Worm (Caenorhabditis elegans) whole organism, L3 larva: ENCODE results near the gene sre-44.

Experiments used
- ama-1 ChIP-seq: fragments of 150-350 bp; optimal IDR thresholded peaks from 2 replicates; lab custom pipeline; 2018
- egl-27 ChIP-seq: sonication (generic microtip); optimal IDR thresholded peaks from 4 replicates; lab custom pipeline; 2017; ENCODE audit warnings: missing biosample characterization, missing genetic modification reagents, missing genetic modification characterization
- elt-1 ChIP-seq: fragments of 150-350 bp; optimal IDR thresholded peaks from 2 replicates; lab custom pipeline; 2014; ENCODE audit warnings: missing biosample characterization, missing genetic modification characterization
- elt-2 ChIP-seq: sonication (generic microtip); optimal IDR thresholded peaks from 2 replicates; lab custom pipeline; 2016; ENCODE audit warnings: missing genetic modification reagents, mild to moderate bottlenecking, missing genetic modification characterization, missing compliant biosample characterization
- lin-39 ChIP-seq: fragments of 150-350 bp; optimal IDR thresholded peaks from 2 replicates; lab custom pipeline; 2018; ENCODE audit warnings: missing biosample characterization, missing genetic modification reagents, missing genetic modification characterization
- nhr-11 ChIP-seq: fragments of 150-350 bp; optimal IDR thresholded peaks from 2 replicates; lab custom pipeline; 2014; ENCODE audit warnings: missing biosample characterization, missing genetic modification characterization
- nhr-237 ChIP-seq: fragments of 150-350 bp; optimal IDR thresholded peaks from 2 replicates; lab custom pipeline; 2014; ENCODE audit warnings: missing biosample characterization, missing genetic modification characterization
- nhr-76 ChIP-seq: fragments of 150-350 bp; sonication (generic microtip); optimal IDR thresholded peaks from 5 replicates; lab custom pipeline; 2014; ENCODE audit warnings: missing biosample characterization, missing genetic modification characterization
- snpc-4 ChIP-seq: fragments of 150-350 bp; optimal IDR thresholded peaks from 2 replicates; lab custom pipeline; 2014; ENCODE audit warnings: missing biosample characterization, missing genetic modification characterization
- unc-39 ChIP-seq: sonication (generic microtip); optimal IDR thresholded peaks from 4 replicates; lab custom pipeline; 2017; ENCODE audit warnings: missing biosample characterization, missing genetic modification characterization
- unc-62 ChIP-seq: fragments of 150-350 bp; sonication (generic microtip); optimal IDR thresholded peaks from 4 replicates; lab custom pipeline; 2014; ENCODE audit warnings: missing biosample characterization, missing genetic modification reagents, missing genetic modification characterization
- zag-1 ChIP-seq: fragments of 150-350 bp; optimal IDR thresholded peaks from 2 replicates; lab custom pipeline; 2014; ENCODE audit warnings: missing biosample characterization, missing genetic modification characterization
- ztf-11 ChIP-seq: fragments of 150-350 bp; optimal IDR thresholded peaks from 2 replicates; lab custom pipeline; 2014; ENCODE audit warnings: missing biosample characterization, missing genetic modification characterization

ce11 chrII:13964325-13964724, 14.9 kb downstream of the sre-44 start:
- no peak for TF ChIP-seq unc-39 (tag; lab: Kevin White, UChicago)
- no peak for TF ChIP-seq zag-1
- TF ChIP-seq egl-27 (tag; lab: Kevin White, UChicago): no peak
- no peak for TF ChIP-seq elt-2 (tag; lab: Kevin White, UChicago)
- TF ChIP-seq snpc-4 (tag; lab: Kevin White, UChicago): no peak
- TF ChIP-seq lin-39 (tag; lab: Kevin White, UChicago): no peak
- TF ChIP-seq ztf-11 (tag; lab: Kevin White, UChicago): no peak
- TF ChIP-seq elt-1 (tag; lab: Kevin White, UChicago): no peak
- no peak for TF ChIP-seq nhr-11 (tag; lab: Kevin White, UChicago)
- TF ChIP-seq unc-62 (GFP tag; lab: Kevin White, UChicago): no peak
- TF ChIP-seq ama-1 (lab: Kevin White, UChicago): no peak
- no peak for TF ChIP-seq nhr-76 (tag; lab: Kevin White, UChicago)
- TF ChIP-seq nhr-237: no peak
